Worm (Caenorhabditis elegans) whole organism, early embryonic: Measurements from ENCODE around the gene ZK938.12.

Source experiments
- B0310.2 ChIP-seq: sonication (generic microtip); optimal IDR thresholded peaks from 2 replicates; lab custom pipeline; 2016; ENCODE audit warnings: mild to moderate bottlenecking, missing genetic modification characterization, missing compliant biosample characterization
- F13C5.2 ChIP-seq: sonication (generic microtip); optimal IDR thresholded peaks from 2 replicates; lab custom pipeline; 2017; ENCODE audit warnings: mild to moderate bottlenecking, missing genetic modification characterization, inconsistent platforms, missing compliant biosample characterization
- aly-1 ChIP-seq: sonication (generic microtip); optimal IDR thresholded peaks from 2 replicates; lab custom pipeline; 2016; ENCODE audit warnings: missing genetic modification characterization, missing compliant biosample characterization
- ama-1 ChIP-seq: fragments of 150-350 bp; optimal IDR thresholded peaks from 2 replicates; lab custom pipeline; 2014
- ceh-13 ChIP-seq: fragments of 200-800 bp; sonication (Bioruptor generic); optimal IDR thresholded peaks from 2 replicates; lab custom pipeline; 2018; ENCODE audit warnings: mild to moderate bottlenecking, missing genetic modification characterization, missing compliant biosample characterization
- ceh-36 ChIP-seq: sonication (generic microtip); optimal IDR thresholded peaks from 2 replicates; lab custom pipeline; 2016; ENCODE audit warnings: missing genetic modification characterization, inconsistent platforms, missing compliant biosample characterization
- ets-7 ChIP-seq: sonication (generic microtip); optimal IDR thresholded peaks from 2 replicates; lab custom pipeline; 2016; ENCODE audit warnings: missing genotype, missing genetic modification characterization, missing compliant biosample characterization
- flt-1 ChIP-seq: fragments of 200-800 bp; sonication (Bioruptor generic); IDR thresholded peaks from 2 replicates; pipeline ENCODE4 v1.3.6; 2022; ENCODE audit warnings: missing genetic modification characterization, missing compliant biosample characterization
- hmbx-1 ChIP-seq: sonication (generic microtip); optimal IDR thresholded peaks from 2 replicates; lab custom pipeline; 2016; ENCODE audit warnings: mild to moderate bottlenecking, missing genetic modification characterization, missing compliant biosample characterization
- hmg-4 ChIP-seq: fragments of 200-800 bp; sonication (Bioruptor generic); optimal IDR thresholded peaks from 2 replicates; lab custom pipeline; 2018; ENCODE audit warnings: mild to moderate bottlenecking, missing genetic modification characterization, missing compliant biosample characterization
- hnd-1 ChIP-seq: sonication (generic microtip); optimal IDR thresholded peaks from 2 replicates; lab custom pipeline; 2016; ENCODE audit warnings: missing genetic modification characterization, missing compliant biosample characterization
- pes-1 ChIP-seq: fragments of 200-800 bp; sonication (Bioruptor generic); IDR thresholded peaks from 2 replicates; pipeline ENCODE4 v1.3.6; 2022; ENCODE audit warnings: missing genetic modification reagents, missing genetic modification characterization, missing compliant biosample characterization
- scrt-1 ChIP-seq: fragments of 200-800 bp; sonication (Bioruptor generic); IDR thresholded peaks from 2 replicates; pipeline ENCODE4 v1.3.6; 2022; ENCODE audit warnings: missing genetic modification characterization, missing compliant biosample characterization
- sea-1 ChIP-seq: fragments of 200-800 bp; sonication (Bioruptor generic); conservative IDR thresholded peaks from 2 replicates; pipeline ENCODE4 v1.3.6; 2022; ENCODE audit warnings: missing genetic modification characterization, missing compliant biosample characterization
- tbx-11 ChIP-seq: fragments of 200-800 bp; sonication (Bioruptor generic); IDR thresholded peaks from 2 replicates; pipeline ENCODE4 v1.3.6; 2022; ENCODE audit warnings: missing genetic modification characterization, missing compliant biosample characterization
- tbx-37 ChIP-seq: fragments of 200-800 bp; sonication (Bioruptor generic); conservative IDR thresholded peaks from 2 replicates; pipeline ENCODE4 v1.3.6; 2022; ENCODE audit warnings: missing genetic modification reagents, missing genetic modification characterization, missing compliant biosample characterization
- tra-4 ChIP-seq: sonication (generic microtip); optimal IDR thresholded peaks from 2 replicates; lab custom pipeline; 2017; ENCODE audit warnings: missing genetic modification characterization, missing compliant biosample characterization

Gene ZK938.12

ce11 chrII:9829108-9829507, 2.0 kb upstream of the ZK938.12 start, which contains the start of gene ZK938.1:
Gene ZK938.1, plus strand, starts transcription at chrII:9829408.
- TF ChIP-seq ceh-13 (GFP tag; lab: Kevin White, UChicago), result no peak

- no peak for TF ChIP-seq tra-4 (tag; lab: Kevin White, UChicago)
- TF ChIP-seq ceh-36 (tag; lab: Kevin White, UChicago), result no peak
- no peak for TF ChIP-seq tbx-37 (GFP tag; lab: Robert Waterston, UW)
- no peak for TF ChIP-seq B0310.2 (tag; lab: Kevin White, UChicago)
- TF ChIP-seq ets-7 (tag; lab: Kevin White, UChicago), result no peak
- TF ChIP-seq F13C5.2 (tag; lab: Kevin White, UChicago), result no peak
- no peak for TF ChIP-seq ceh-13 (GFP tag; lab: Kevin White, UChicago)
- TF ChIP-seq hmg-4 (GFP tag; lab: Kevin White, UChicago), result no peak
- TF ChIP-seq sea-1 (GFP tag; lab: Robert Waterston, UW), result no peak
- no peak for TF ChIP-seq aly-1 (tag; lab: Kevin White, UChicago)
- TF ChIP-seq pes-1 (GFP tag; lab: Robert Waterston, UW), result no peak
- TF ChIP-seq tbx-11, result no peak
- no peak for TF ChIP-seq scrt-1 (GFP tag; lab: Robert Waterston, UW)
- no peak for TF ChIP-seq hnd-1 (tag; lab: Kevin White, UChicago)
- TF ChIP-seq hmbx-1 (tag; lab: Kevin White, UChicago), result no peak
- TF ChIP-seq flt-1 (GFP tag; lab: Robert Waterston, UW), result no peak
These were observed 2.7 kb downstream of the ZK938.12 start, which contains the start of gene ZK938.3 for ce11 chrII:9833855-9834254. Gene ZK938.3, minus strand, starts transcription at chrII:9833955.

- TF ChIP-seq aly-1 (tag; lab: Kevin White, UChicago), result no peak
- no peak for TF ChIP-seq pes-1 (GFP tag; lab: Robert Waterston, UW)
- TF ChIP-seq ceh-36 (tag; lab: Kevin White, UChicago), result no peak
- no peak for TF ChIP-seq F13C5.2 (tag; lab: Kevin White, UChicago)
- TF ChIP-seq hmbx-1 (tag; lab: Kevin White, UChicago), result no peak
- no peak for TF ChIP-seq flt-1 (GFP tag; lab: Robert Waterston, UW)
- TF ChIP-seq ama-1, result no peak
- TF ChIP-seq ets-7 (tag; lab: Kevin White, UChicago), result no peak
- TF ChIP-seq tbx-37 (GFP tag; lab: Robert Waterston, UW), result no peak
- no peak for TF ChIP-seq B0310.2 (tag; lab: Kevin White, UChicago)
- TF ChIP-seq hmg-4 (GFP tag; lab: Kevin White, UChicago), result no peak
- no peak for TF ChIP-seq sea-1 (GFP tag; lab: Robert Waterston, UW)
- no peak for TF ChIP-seq tbx-11
- no peak for TF ChIP-seq scrt-1 (GFP tag; lab: Robert Waterston, UW)
- no peak for TF ChIP-seq ceh-13 (GFP tag; lab: Kevin White, UChicago)
- no peak for TF ChIP-seq hnd-1 (tag; lab: Kevin White, UChicago)
- no peak for TF ChIP-seq tra-4 (tag; lab: Kevin White, UChicago)
These were observed 3.8 kb downstream of the ZK938.12 start, which contains the start of gene arrd-5 for ce11 chrII:9834921-9835320. Gene arrd-5, plus strand, starts transcription at chrII:9835221.

ce11 chrII:9835958-9836357, 4.8 kb downstream of the ZK938.12 start:
- TF ChIP-seq hmg-4 (GFP tag; lab: Kevin White, UChicago) (no peak), flt-1 (GFP tag; lab: Robert Waterston, UW) (no peak), F13C5.2 (tag; lab: Kevin White, UChicago) (no peak), ama-1 (no peak), sea-1 (GFP tag; lab: Robert Waterston, UW) (no peak), tra-4 (tag; lab: Kevin White, UChicago) (no peak), ceh-36 (tag; lab: Kevin White, UChicago) (no peak), scrt-1 (GFP tag; lab: Robert Waterston, UW) (no peak), ceh-13 (GFP tag; lab: Kevin White, UChicago) (no peak), tbx-37 (GFP tag; lab: Robert Waterston, UW) (no peak), B0310.2 (tag; lab: Kevin White, UChicago) (no peak), hmbx-1 (tag; lab: Kevin White, UChicago) (no peak), hnd-1 (tag; lab: Kevin White, UChicago) (no peak), ets-7 (tag; lab: Kevin White, UChicago) (no peak), tbx-11 (no peak)

- TF ChIP-seq ama-1, result no peak
- TF ChIP-seq pes-1 (GFP tag; lab: Robert Waterston, UW), result no peak
- TF ChIP-seq ceh-36 (tag; lab: Kevin White, UChicago), result no peak
- TF ChIP-seq ceh-13 (GFP tag; lab: Kevin White, UChicago), result no peak
- no peak for TF ChIP-seq hnd-1 (tag; lab: Kevin White, UChicago)
- no peak for TF ChIP-seq aly-1 (tag; lab: Kevin White, UChicago)
- TF ChIP-seq B0310.2 (tag; lab: Kevin White, UChicago), result no peak
- TF ChIP-seq sea-1 (GFP tag; lab: Robert Waterston, UW), result no peak
- no peak for TF ChIP-seq tra-4 (tag; lab: Kevin White, UChicago)
- TF ChIP-seq hmg-4 (GFP tag; lab: Kevin White, UChicago), result no peak
- no peak for TF ChIP-seq hmbx-1 (tag; lab: Kevin White, UChicago)
- TF ChIP-seq ets-7 (tag; lab: Kevin White, UChicago), result no peak
- TF ChIP-seq flt-1 (GFP tag; lab: Robert Waterston, UW), result no peak
- no peak for TF ChIP-seq tbx-11
- no peak for TF ChIP-seq scrt-1 (GFP tag; lab: Robert Waterston, UW)
- no peak for TF ChIP-seq tbx-37 (GFP tag; lab: Robert Waterston, UW)
- TF ChIP-seq F13C5.2 (tag; lab: Kevin White, UChicago), result no peak
These were observed 7.3 kb downstream of the ZK938.12 start, which contains the start of gene arrd-4 for ce11 chrII:9838260-9838935. Gene arrd-4, minus strand, starts transcription at chrII:9838310.

ce11 chrII:9840313-9840712, 9.2 kb downstream of the ZK938.12 start, which contains the start of gene ZK938.11:
Gene ZK938.11, minus strand, starts transcription at chrII:9840413.
- TF ChIP-seq ets-7 (tag; lab: Kevin White, UChicago) (no peak), F13C5.2 (tag; lab: Kevin White, UChicago) (no peak), hnd-1 (tag; lab: Kevin White, UChicago) (no peak), B0310.2 (tag; lab: Kevin White, UChicago) (no peak), ceh-13 (GFP tag; lab: Kevin White, UChicago) (no peak), tbx-11 (no peak), aly-1 (tag; lab: Kevin White, UChicago) (no peak), sea-1 (GFP tag; lab: Robert Waterston, UW) (no peak), flt-1 (GFP tag; lab: Robert Waterston, UW) (no peak), tbx-37 (GFP tag; lab: Robert Waterston, UW) (no peak), scrt-1 (GFP tag; lab: Robert Waterston, UW) (no peak), ama-1 (no peak), hmbx-1 (tag; lab: Kevin White, UChicago) (no peak)
